Worm (Caenorhabditis elegans): Measurements from ENCODE around the gene spig-4.

- TF ChIP-seq zag-1 (tag; optimal IDR thresholded peaks at IDR 0.05) (no peak), skn-1 (tag; optimal IDR thresholded peaks at IDR 0.05) (no peak), nhr-77 (tag; optimal IDR thresholded peaks at IDR 0.05) (no peak), R02D3.7 (tag; optimal IDR thresholded peaks at IDR 0.05) (no peak), unc-39 (tag; optimal IDR thresholded peaks at IDR 0.05) (no peak), snpc-4 (tag; optimal IDR thresholded peaks at IDR 0.05) (no peak), elt-2 (tag; optimal IDR thresholded peaks at IDR 0.05) (no peak), jun-1 (tag; optimal IDR thresholded peaks at IDR 0.05) (no peak), fkh-10 (GFP tag; optimal IDR thresholded peaks at IDR 0.05) (no peak), egl-27 (tag; optimal IDR thresholded peaks at IDR 0.05) (no peak)
These were observed 6.0 kb upstream of the spig-4 start, which contains the start of gene F14D7.8 for ce11 chrV:14312695-14313094.
